Worm (Caenorhabditis elegans) whole organism, late embryonic: ENCODE measurements around the gene Y66D12A.21.

Experiments
- C08G9.2 ChIP-seq: sonication (generic microtip); optimal IDR thresholded peaks from 2 replicates; lab custom pipeline; 2016; ENCODE audit warnings: mild to moderate bottlenecking, missing genetic modification characterization, moderate library complexity, missing compliant biosample characterization
- C38D4.7 ChIP-seq: fragments of 200-800 bp; sonication (Bioruptor generic); optimal IDR thresholded peaks from 2 replicates; lab custom pipeline; 2018; ENCODE audit warnings: mild to moderate bottlenecking, missing genetic modification characterization, moderate library complexity, missing compliant biosample characterization
- ceh-31 ChIP-seq: sonication (generic microtip); optimal IDR thresholded peaks from 2 replicates; lab custom pipeline; 2016; ENCODE audit warnings: missing genetic modification characterization, missing compliant biosample characterization
- gmeb-2 ChIP-seq: sonication (generic microtip); optimal IDR thresholded peaks from 2 replicates; lab custom pipeline; 2016; ENCODE audit warnings: missing genetic modification characterization, inconsistent platforms, missing compliant biosample characterization
- nfya-1 ChIP-seq: sonication (generic microtip); optimal IDR thresholded peaks from 2 replicates; lab custom pipeline; 2017; ENCODE audit warnings: missing genetic modification characterization, mild to moderate bottlenecking, missing compliant biosample characterization, antibody characterized with exemption, moderate library complexity
- nhr-11 ChIP-seq: fragments of 150-350 bp; optimal IDR thresholded peaks from 2 replicates; lab custom pipeline; 2014; ENCODE audit warnings: missing biosample characterization, missing genetic modification characterization
- npax-4 ChIP-seq: sonication (generic microtip); optimal IDR thresholded peaks from 2 replicates; lab custom pipeline; 2016; ENCODE audit warnings: missing genetic modification characterization, missing compliant biosample characterization
- pha-4 ChIP-seq: fragments of 150-350 bp; optimal IDR thresholded peaks from 2 replicates; lab custom pipeline; 2018; ENCODE audit warnings: missing biosample characterization, missing genetic modification reagents, missing genetic modification characterization
- rnt-1 ChIP-seq: sonication (generic microtip); optimal IDR thresholded peaks from 2 replicates; lab custom pipeline; 2016; ENCODE audit warnings: missing genetic modification characterization, missing compliant biosample characterization

ce11 chrIII:11505213-11505612, at the start of gene Y66D12A.21, which contains the start of gene spe-6:
- TF ChIP-seq pha-4 (no peak), C08G9.2 (tag; lab: Kevin White, UChicago) (no peak), C38D4.7 (GFP tag; lab: Kevin White, UChicago) (no peak), ceh-31 (tag; lab: Kevin White, UChicago) (no peak), rnt-1 (tag; lab: Kevin White, UChicago) (no peak), nhr-11 (tag; lab: Kevin White, UChicago) (no peak), nfya-1 (tag; lab: Kevin White, UChicago) (peak; percentile 33), npax-4 (tag; lab: Kevin White, UChicago) (no peak), gmeb-2 (tag; lab: Kevin White, UChicago) (no peak)
